Fruit fly (Drosophila melanogaster) whole organism, prepupa: ENCODE data around the gene KFase.

ENCODE experiments used
- CG10631 ChIP-seq: fragments of 200-800 bp; sonication (Bioruptor generic); optimal IDR thresholded peaks from 2 replicates; lab custom pipeline; 2016; ENCODE audit warnings: missing biosample characterization, missing genetic modification characterization
- CG11294 ChIP-seq: fragments of 200-800 bp; sonication (Bioruptor generic); IDR thresholded peaks from 2 replicates; pipeline ENCODE4 v1.3.6; 2022; ENCODE audit warnings: missing biosample characterization, missing genetic modification characterization
- CG11762 ChIP-seq: fragments of 200-800 bp; sonication (Bioruptor generic); optimal IDR thresholded peaks from 3 replicates; lab custom pipeline; 2016; ENCODE audit warnings: missing biosample characterization, missing genetic modification characterization; ENCODE audit not compliant: insufficient read depth
- CG11902 ChIP-seq: fragments of 200-800 bp; sonication (Bioruptor generic); optimal IDR thresholded peaks from 3 replicates; lab custom pipeline; 2016; ENCODE audit warnings: missing biosample characterization, missing genetic modification characterization
- CG15336 ChIP-seq: fragments of 200-800 bp; sonication (Bioruptor generic); IDR thresholded peaks from 2 replicates; pipeline ENCODE4 v1.3.6; 2022; ENCODE audit warnings: missing biosample characterization, missing genetic modification characterization
- CG1621 ChIP-seq: fragments of 200-800 bp; sonication (Bioruptor generic); optimal IDR thresholded peaks from 3 replicates; lab custom pipeline; 2018; ENCODE audit warnings: missing biosample characterization, mild to moderate bottlenecking, missing genetic modification characterization
- CG3032 ChIP-seq: fragments of 200-800 bp; optimal IDR thresholded peaks from 2 replicates; lab custom pipeline; 2019; ENCODE audit warnings: missing biosample characterization, mild to moderate bottlenecking, missing genetic modification characterization, moderate library complexity
- CG31627 ChIP-seq: fragments of 200-800 bp; sonication (Bioruptor generic); optimal IDR thresholded peaks from 3 replicates; lab custom pipeline; 2016; ENCODE audit warnings: missing biosample characterization, missing genetic modification characterization
- CG32006 ChIP-seq: fragments of 200-800 bp; sonication (Bioruptor generic); optimal IDR thresholded peaks from 3 replicates; lab custom pipeline; 2017; ENCODE audit warnings: missing biosample characterization, mild to moderate bottlenecking, missing genetic modification characterization
- CG3919 ChIP-seq: fragments of 200-800 bp; sonication (Bioruptor generic); optimal IDR thresholded peaks from 3 replicates; lab custom pipeline; 2016; ENCODE audit warnings: missing biosample characterization, missing genetic modification characterization
- CG6163 ChIP-seq: fragments of 200-800 bp; sonication (Bioruptor generic); IDR thresholded peaks from 3 replicates; pipeline ENCODE4 v1.3.6; 2022; ENCODE audit warnings: missing biosample characterization, missing genetic modification characterization
- CG6276 ChIP-seq: fragments of 200-800 bp; sonication (Bioruptor generic); optimal IDR thresholded peaks from 2 replicates; lab custom pipeline; 2017; ENCODE audit warnings: missing biosample characterization, mild to moderate bottlenecking, missing genetic modification characterization
- CG6808 ChIP-seq: fragments of 200-800 bp; sonication (Bioruptor generic); optimal IDR thresholded peaks from 3 replicates; lab custom pipeline; 2017; ENCODE audit warnings: missing biosample characterization, missing genetic modification characterization, mild to moderate bottlenecking, moderate library complexity, missing genetic modification reagents
- CG7368 ChIP-seq: fragments of 200-800 bp; sonication (Bioruptor generic); optimal IDR thresholded peaks from 3 replicates; lab custom pipeline; 2016; ENCODE audit warnings: missing biosample characterization, missing genetic modification characterization
- CG8632 ChIP-seq: fragments of 200-800 bp; sonication (Bioruptor generic); optimal IDR thresholded peaks from 3 replicates; lab custom pipeline; 2016; ENCODE audit warnings: missing biosample characterization, missing genetic modification characterization
- Eip75B ChIP-seq: fragments of 200-800 bp; sonication (Bioruptor generic); optimal IDR thresholded peaks from 3 replicates; lab custom pipeline; 2016; ENCODE audit warnings: missing biosample characterization, missing genetic modification characterization
- Eip78C ChIP-seq: fragments of 200-800 bp; sonication (Bioruptor generic); peaks from one replicate; lab custom pipeline; 2016; ENCODE audit warnings: missing biosample characterization, missing genetic modification characterization
- Eip93F ChIP-seq: fragments of 200-800 bp; sonication (Bioruptor generic); optimal IDR thresholded peaks from 2 replicates; lab custom pipeline; 2016; ENCODE audit warnings: missing biosample characterization, mild to moderate bottlenecking, missing genetic modification characterization
- Ets96B ChIP-seq: fragments of 200-800 bp; optimal IDR thresholded peaks from 2 replicates; lab custom pipeline; 2019; ENCODE audit warnings: missing biosample characterization, mild to moderate bottlenecking, missing genetic modification characterization, moderate library complexity
- Gug ChIP-seq: fragments of 200-800 bp; sonication (Bioruptor generic); IDR thresholded peaks from 2 replicates; pipeline ENCODE4 v1.3.6; 2022; ENCODE audit warnings: missing biosample characterization, missing genetic modification characterization
- Hr38 ChIP-seq: sonication (Bioruptor generic); optimal IDR thresholded peaks from 2 replicates; lab custom pipeline; 2016; ENCODE audit warnings: missing biosample characterization, missing genetic modification characterization
- Hr4 ChIP-seq: fragments of 200-800 bp; sonication (Bioruptor generic); optimal IDR thresholded peaks from 3 replicates; lab custom pipeline; 2016; ENCODE audit warnings: missing biosample characterization, missing genetic modification characterization
- Lpt ChIP-seq: fragments of 200-800 bp; sonication (Bioruptor generic); optimal IDR thresholded peaks from 3 replicates; lab custom pipeline; 2016; ENCODE audit warnings: missing biosample characterization, missing genetic modification characterization
- Met ChIP-seq: fragments of 200-800 bp; sonication (Bioruptor generic); optimal IDR thresholded peaks from 3 replicates; lab custom pipeline; 2016; ENCODE audit warnings: missing biosample characterization, missing genetic modification characterization
- Sox102F ChIP-seq: fragments of 200-800 bp; sonication (Bioruptor generic); optimal IDR thresholded peaks from 2 replicates; lab custom pipeline; 2016; ENCODE audit warnings: missing biosample characterization, mild to moderate bottlenecking, missing genetic modification characterization
- Sox14 ChIP-seq: fragments of 200-800 bp; sonication (Bioruptor generic); optimal IDR thresholded peaks from 3 replicates; lab custom pipeline; 2016; ENCODE audit warnings: missing biosample characterization, missing genetic modification characterization
- Sox15 ChIP-seq: fragments of 200-800 bp; sonication (Bioruptor generic); optimal IDR thresholded peaks from 3 replicates; lab custom pipeline; 2016; ENCODE audit warnings: missing biosample characterization, missing genetic modification characterization
- achi ChIP-seq: fragments of 200-800 bp; sonication (Bioruptor generic); optimal IDR thresholded peaks from 3 replicates; lab custom pipeline; 2016; ENCODE audit warnings: missing biosample characterization, missing genetic modification characterization
- cyc ChIP-seq: fragments of 200-800 bp; sonication (Bioruptor generic); optimal IDR thresholded peaks from 3 replicates; lab custom pipeline; 2016; ENCODE audit warnings: missing biosample characterization, missing genetic modification characterization
- dac ChIP-seq: fragments of 200-800 bp; sonication (Bioruptor generic); optimal IDR thresholded peaks from 2 replicates; lab custom pipeline; 2017; ENCODE audit warnings: missing biosample characterization, mild to moderate bottlenecking, missing genetic modification characterization
- dsx ChIP-seq: fragments of 200-800 bp; optimal IDR thresholded peaks from 3 replicates; lab custom pipeline; 2019; ENCODE audit warnings: missing biosample characterization, mild to moderate bottlenecking, missing genetic modification characterization, moderate library complexity; ENCODE audit not compliant: poor library complexity, severe bottlenecking
- eg ChIP-seq: fragments of 200-800 bp; sonication (Bioruptor generic); IDR thresholded peaks from 3 replicates; pipeline ENCODE4 v1.3.6; 2022; ENCODE audit warnings: missing biosample characterization, missing genetic modification characterization
- esn ChIP-seq: fragments of 200-800 bp; sonication (Bioruptor generic); optimal IDR thresholded peaks from 2 replicates; lab custom pipeline; 2016; ENCODE audit warnings: missing biosample characterization, mild to moderate bottlenecking, missing genetic modification characterization, moderate library complexity
- fd59A ChIP-seq: fragments of 200-800 bp; sonication (Bioruptor generic); optimal IDR thresholded peaks from 2 replicates; lab custom pipeline; 2017; ENCODE audit warnings: missing biosample characterization, mild to moderate bottlenecking, missing genetic modification characterization, missing genetic modification reagents
- fkh ChIP-seq: fragments of 200-800 bp; sonication (Bioruptor generic); optimal IDR thresholded peaks from 3 replicates; lab custom pipeline; 2017; ENCODE audit warnings: missing biosample characterization, mild to moderate bottlenecking, missing genetic modification characterization, moderate library complexity
- lz ChIP-seq: fragments of 200-800 bp; sonication (Bioruptor generic); optimal IDR thresholded peaks from 3 replicates; lab custom pipeline; 2016; ENCODE audit warnings: missing biosample characterization, missing genetic modification characterization
- pdm3 ChIP-seq: fragments of 200-800 bp; sonication (Bioruptor generic); optimal IDR thresholded peaks from 3 replicates; lab custom pipeline; 2016; ENCODE audit warnings: missing biosample characterization, missing genetic modification characterization
- salr ChIP-seq, 2 experiments: fragments of 200-800 bp; sonication (Bioruptor generic); optimal IDR thresholded peaks; 3 replicates each; lab custom pipeline; 2016 to 2018; ENCODE audit warnings: missing biosample characterization in 2 of 2, missing genetic modification characterization in 2 of 2, mild to moderate bottlenecking in 1 of 2
- spab ChIP-seq: fragments of 200-800 bp; sonication (Bioruptor generic); optimal IDR thresholded peaks from 2 replicates; lab custom pipeline; 2017; ENCODE audit warnings: missing biosample characterization, mild to moderate bottlenecking, missing genetic modification characterization, missing genetic modification reagents
- ss ChIP-seq, 2 experiments: fragments of 200-800 bp; sonication (Bioruptor generic); optimal IDR thresholded peaks; 2 replicates in 1 of 2; 3 replicates in 1 of 2; lab custom pipeline; 2017 to 2018; ENCODE audit warnings: mild to moderate bottlenecking in 2 of 2, missing biosample characterization in 2 of 2, missing genetic modification characterization in 2 of 2, moderate library complexity in 1 of 2
- svp ChIP-seq: fragments of 200-800 bp; sonication (Bioruptor generic); peaks from one replicate; lab custom pipeline; 2016; ENCODE audit warnings: missing biosample characterization, missing genetic modification characterization
- topi ChIP-seq: fragments of 200-800 bp; sonication (Bioruptor generic); optimal IDR thresholded peaks from 3 replicates; lab custom pipeline; 2016; ENCODE audit warnings: missing biosample characterization, missing genetic modification characterization
- vri ChIP-seq: fragments of 200-800 bp; sonication (Bioruptor generic); optimal IDR thresholded peaks from 3 replicates; lab custom pipeline; 2016; ENCODE audit warnings: missing biosample characterization, mild to moderate bottlenecking, missing genetic modification characterization

Gene KFase

DNA sequence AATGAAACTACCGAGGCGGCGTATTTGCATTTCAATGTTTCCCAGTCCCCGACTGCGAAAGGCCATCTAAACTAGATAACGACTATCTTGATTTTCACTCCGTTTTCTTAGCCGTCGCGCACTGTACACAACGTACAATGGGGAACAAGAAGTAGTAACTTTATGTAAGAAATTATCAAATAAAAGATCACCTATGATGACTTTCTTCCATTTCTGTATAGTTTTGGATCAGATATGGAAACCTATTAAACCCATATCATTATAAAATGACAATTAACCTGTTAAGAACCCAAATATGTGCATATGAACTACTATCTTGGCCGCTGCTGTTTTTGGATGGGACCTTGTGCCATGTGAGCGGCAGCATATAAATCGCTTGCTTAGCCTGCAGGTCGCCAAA is 24.3 kb downstream of the KFase start:
- TF ChIP-seq Lpt (GFP tag; lab: Kevin White, UChicago) (no peak), svp (GFP tag; lab: Kevin White, UChicago) (peak; percentile 55), CG8632 (no peak), Eip93F (GFP tag; lab: Kevin White, UChicago) (no peak), CG6276 (GFP tag; lab: Kevin White, UChicago) (peak; percentile 7), CG6163 (no peak), fkh (GFP tag; lab: Kevin White, UChicago) (peak; percentile 32), eg (GFP tag; lab: Robert Waterston, UW) (peak; percentile 62; the same call in 2 of the 3 replicates), CG3919 (no peak), Eip78C (GFP tag; lab: Kevin White, UChicago) (no peak), Ets96B (no peak), CG32006 (GFP tag; lab: Kevin White, UChicago) (peak; percentile 51), cyc (no peak), fd59A (GFP tag; lab: Kevin White, UChicago) (no peak), Eip75B (GFP tag; lab: Kevin White, UChicago) (no peak), CG11762 (GFP tag; lab: Kevin White, UChicago) (no peak), salr (GFP tag; optimal IDR thresholded peaks at IDR 0.05; lab: Kevin White, UChicago) (peak in 1 of 2 experiments; percentile 17), Sox14 (GFP tag; lab: Kevin White, UChicago) (no peak), Hr4 (peak; percentile 38), CG31627 (GFP tag; lab: Kevin White, UChicago) (no peak), ss (GFP tag; optimal IDR thresholded peaks at IDR 0.05; lab: Kevin White, UChicago) (no peak), CG11294 (GFP tag; lab: Robert Waterston, UW) (no peak), CG11902 (GFP tag; lab: Kevin White, UChicago) (no peak), dac (GFP tag; lab: Kevin White, UChicago) (peak; percentile 6), Met (GFP tag; lab: Kevin White, UChicago) (no peak), CG15336 (GFP tag; lab: Robert Waterston, UW) (0 out of 2 replicates have a peak, but pooled peaks have one; percentile 26), topi (GFP tag; lab: Kevin White, UChicago) (no peak), spab (GFP tag; lab: Kevin White, UChicago) (no peak), pdm3 (GFP tag; lab: Kevin White, UChicago) (no peak), achi (no peak)
- TF ChIP-seq, all 60 proteins: peak for 9

DNA sequence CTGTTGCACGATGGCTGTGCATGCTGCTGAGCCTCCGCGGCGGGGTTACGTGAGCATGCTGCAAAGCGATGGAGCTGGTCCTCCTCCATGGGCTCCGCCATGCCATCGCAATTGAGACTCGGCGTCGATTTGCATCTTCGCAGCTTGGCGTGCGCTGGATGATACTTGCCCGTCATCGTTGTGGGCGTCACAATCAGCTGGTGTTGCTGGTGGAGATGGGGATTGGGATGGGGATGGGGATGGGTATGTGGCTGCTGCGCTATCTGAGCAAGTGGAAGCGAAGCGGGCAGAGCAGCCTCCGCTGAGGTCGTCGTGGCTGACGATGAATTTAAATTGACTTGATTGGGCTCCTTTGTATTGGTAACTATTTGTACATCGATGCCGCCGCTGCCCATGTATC is 25.2 kb downstream of the KFase start:
- TF ChIP-seq cyc (no peak), salr (GFP tag; optimal IDR thresholded peaks at IDR 0.05; lab: Kevin White, UChicago) (no peak), CG11294 (GFP tag; lab: Robert Waterston, UW) (0 out of 2 replicates have a peak, but pooled peaks have one; percentile 1), CG1621 (peak; percentile 31), CG31627 (GFP tag; lab: Kevin White, UChicago) (no peak), ss (GFP tag; optimal IDR thresholded peaks at IDR 0.05; lab: Kevin White, UChicago) (peak in 1 of 2 experiments; percentile 27), CG3032 (no peak), Sox14 (GFP tag; lab: Kevin White, UChicago) (no peak), dac (GFP tag; lab: Kevin White, UChicago) (no peak), eg (GFP tag; lab: Robert Waterston, UW) (0 out of 3 replicates have a peak, but pooled peaks have one; percentile 9), CG6808 (no peak), svp (GFP tag; lab: Kevin White, UChicago) (peak; percentile 96), lz (no peak), Eip78C (GFP tag; lab: Kevin White, UChicago) (peak; percentile 54)

DNA sequence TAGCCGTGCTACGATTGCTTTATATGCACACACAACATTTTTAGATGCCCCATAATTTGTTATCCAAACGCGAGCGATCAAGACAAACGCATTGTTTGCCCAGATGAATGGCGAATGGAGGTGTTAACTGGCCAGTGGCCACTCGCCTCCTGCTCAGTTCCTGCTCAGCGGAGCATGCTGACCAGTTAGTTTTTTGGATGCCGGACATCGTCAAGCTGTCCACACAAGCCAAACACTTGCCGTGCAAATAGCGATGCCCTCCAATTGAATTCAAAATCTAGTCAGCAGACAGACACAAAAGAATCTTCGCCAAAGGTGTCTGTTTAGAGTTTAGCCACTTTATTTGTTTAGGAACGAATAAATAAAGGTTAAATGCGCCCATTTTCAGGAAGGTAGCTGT is 26.3 kb downstream of the KFase start:
- TF ChIP-seq CG10631 (GFP tag; lab: Kevin White, UChicago) (no peak), fkh (GFP tag; lab: Kevin White, UChicago) (peak; percentile 79)

DNA sequence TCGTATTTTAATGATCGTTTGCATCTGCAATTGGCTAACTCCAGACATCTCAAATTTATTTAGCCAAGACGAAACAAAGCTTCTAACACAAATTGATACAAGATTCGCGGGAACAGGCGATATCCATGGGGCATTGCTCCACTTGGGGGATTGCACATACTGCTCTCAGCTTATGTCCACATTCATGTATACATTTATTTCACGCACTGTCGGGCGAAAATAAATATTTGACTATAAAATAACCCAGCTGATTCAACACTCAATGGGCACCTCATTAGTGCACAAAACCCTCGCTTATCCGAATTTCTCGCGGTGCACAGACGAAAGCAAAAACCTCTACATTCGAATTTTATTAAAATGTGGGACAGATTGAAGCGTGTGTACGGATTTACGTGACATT is 27.1 kb downstream of the KFase start:
- peak; percentile 70 for TF ChIP-seq fkh (GFP tag; lab: Kevin White, UChicago)
- TF ChIP-seq CG10631 (GFP tag; lab: Kevin White, UChicago), result no peak
- no peak for TF ChIP-seq CG3032
- peak; percentile 2 for TF ChIP-seq CG3919
- peak; percentile 38 for TF ChIP-seq vri (GFP tag; lab: Kevin White, UChicago)
- TF ChIP-seq Met (GFP tag; lab: Kevin White, UChicago), result peak; percentile 9
- no peak for TF ChIP-seq eg (GFP tag; lab: Robert Waterston, UW)
- TF ChIP-seq svp (GFP tag; lab: Kevin White, UChicago), result peak; percentile 59
- TF ChIP-seq achi, result no peak
- TF ChIP-seq Eip78C (GFP tag; lab: Kevin White, UChicago), result peak; percentile 68
- TF ChIP-seq Sox102F (GFP tag; lab: Kevin White, UChicago), result no peak
- TF ChIP-seq CG1621, result no peak
- no peak for TF ChIP-seq Gug
- TF ChIP-seq CG7368 (GFP tag; lab: Kevin White, UChicago), result no peak
- TF ChIP-seq CG6808, result no peak
- TF ChIP-seq esn (GFP tag; lab: Kevin White, UChicago), result peak; percentile 14
- no peak for TF ChIP-seq Hr38 (GFP tag; lab: Kevin White, UChicago)
- no peak for TF ChIP-seq dsx
- no peak for TF ChIP-seq Sox15 (GFP tag; lab: Kevin White, UChicago)
